Fruit fly (Drosophila melanogaster) whole organism, prepupa: Measurements from ENCODE around the gene Obp8a.

ENCODE experiments used
- CG11762 ChIP-seq: fragments of 200-800 bp; sonication (Bioruptor generic); optimal IDR thresholded peaks from 3 replicates; lab custom pipeline; 2016; ENCODE audit warnings: missing biosample characterization, missing genetic modification characterization; ENCODE audit not compliant: insufficient read depth
- CG15336 ChIP-seq: fragments of 200-800 bp; sonication (Bioruptor generic); IDR thresholded peaks from 2 replicates; pipeline ENCODE4 v1.3.6; 2022; ENCODE audit warnings: missing biosample characterization, missing genetic modification characterization
- CG1621 ChIP-seq: fragments of 200-800 bp; sonication (Bioruptor generic); optimal IDR thresholded peaks from 3 replicates; lab custom pipeline; 2018; ENCODE audit warnings: missing biosample characterization, mild to moderate bottlenecking, missing genetic modification characterization
- CG16779 ChIP-seq: fragments of 200-800 bp; sonication (Bioruptor generic); optimal IDR thresholded peaks from 3 replicates; lab custom pipeline; 2017; ENCODE audit warnings: missing biosample characterization, mild to moderate bottlenecking, missing genetic modification characterization
- CG3032 ChIP-seq: fragments of 200-800 bp; optimal IDR thresholded peaks from 2 replicates; lab custom pipeline; 2019; ENCODE audit warnings: missing biosample characterization, mild to moderate bottlenecking, missing genetic modification characterization, moderate library complexity
- CG31627 ChIP-seq: fragments of 200-800 bp; sonication (Bioruptor generic); optimal IDR thresholded peaks from 3 replicates; lab custom pipeline; 2016; ENCODE audit warnings: missing biosample characterization, missing genetic modification characterization
- CG3919 ChIP-seq: fragments of 200-800 bp; sonication (Bioruptor generic); optimal IDR thresholded peaks from 3 replicates; lab custom pipeline; 2016; ENCODE audit warnings: missing biosample characterization, missing genetic modification characterization
- CG4318 ChIP-seq: fragments of 200-800 bp; sonication (Bioruptor generic); optimal IDR thresholded peaks from 3 replicates; lab custom pipeline; 2017; ENCODE audit warnings: missing biosample characterization, mild to moderate bottlenecking, missing genetic modification characterization
- CG6163 ChIP-seq: fragments of 200-800 bp; sonication (Bioruptor generic); IDR thresholded peaks from 3 replicates; pipeline ENCODE4 v1.3.6; 2022; ENCODE audit warnings: missing biosample characterization, missing genetic modification characterization
- CG6276 ChIP-seq: fragments of 200-800 bp; sonication (Bioruptor generic); optimal IDR thresholded peaks from 2 replicates; lab custom pipeline; 2017; ENCODE audit warnings: missing biosample characterization, mild to moderate bottlenecking, missing genetic modification characterization
- CG6792 ChIP-seq: fragments of 200-800 bp; sonication (Bioruptor generic); optimal IDR thresholded peaks from 3 replicates; lab custom pipeline; 2016; ENCODE audit warnings: missing biosample characterization, missing genetic modification characterization
- CG6808 ChIP-seq: fragments of 200-800 bp; sonication (Bioruptor generic); optimal IDR thresholded peaks from 3 replicates; lab custom pipeline; 2017; ENCODE audit warnings: missing biosample characterization, missing genetic modification characterization, mild to moderate bottlenecking, moderate library complexity, missing genetic modification reagents
- CG6854 ChIP-seq: fragments of 200-800 bp; sonication (Bioruptor generic); optimal IDR thresholded peaks from 2 replicates; lab custom pipeline; 2017; ENCODE audit warnings: missing biosample characterization, mild to moderate bottlenecking, missing genetic modification characterization
- CG7368 ChIP-seq: fragments of 200-800 bp; sonication (Bioruptor generic); optimal IDR thresholded peaks from 3 replicates; lab custom pipeline; 2016; ENCODE audit warnings: missing biosample characterization, missing genetic modification characterization
- CG8119 ChIP-seq: fragments of 200-800 bp; sonication (Bioruptor generic); IDR thresholded peaks from 3 replicates; pipeline ENCODE4 v1.3.6; 2022; ENCODE audit warnings: missing biosample characterization, missing genetic modification characterization
- CG8319 ChIP-seq: fragments of 200-800 bp; sonication (Bioruptor generic); optimal IDR thresholded peaks from 3 replicates; lab custom pipeline; 2016; ENCODE audit warnings: missing biosample characterization, missing genetic modification characterization
- CG8632 ChIP-seq: fragments of 200-800 bp; sonication (Bioruptor generic); optimal IDR thresholded peaks from 3 replicates; lab custom pipeline; 2016; ENCODE audit warnings: missing biosample characterization, missing genetic modification characterization
- CG9139 ChIP-seq: fragments of 200-800 bp; sonication (Bioruptor generic); optimal IDR thresholded peaks from 3 replicates; lab custom pipeline; 2017; ENCODE audit warnings: missing biosample characterization, mild to moderate bottlenecking, missing genetic modification characterization
- Eip78C ChIP-seq: fragments of 200-800 bp; sonication (Bioruptor generic); peaks from one replicate; lab custom pipeline; 2016; ENCODE audit warnings: missing biosample characterization, missing genetic modification characterization
- Ets21C ChIP-seq: fragments of 200-800 bp; sonication (Bioruptor generic); optimal IDR thresholded peaks from 3 replicates; lab custom pipeline; 2016; ENCODE audit warnings: missing biosample characterization, missing genetic modification characterization
- Ets96B ChIP-seq: fragments of 200-800 bp; optimal IDR thresholded peaks from 2 replicates; lab custom pipeline; 2019; ENCODE audit warnings: missing biosample characterization, mild to moderate bottlenecking, missing genetic modification characterization, moderate library complexity
- Hr38 ChIP-seq: sonication (Bioruptor generic); optimal IDR thresholded peaks from 2 replicates; lab custom pipeline; 2016; ENCODE audit warnings: missing biosample characterization, missing genetic modification characterization
- Hr4 ChIP-seq: fragments of 200-800 bp; sonication (Bioruptor generic); optimal IDR thresholded peaks from 3 replicates; lab custom pipeline; 2016; ENCODE audit warnings: missing biosample characterization, missing genetic modification characterization
- Lpt ChIP-seq: fragments of 200-800 bp; sonication (Bioruptor generic); optimal IDR thresholded peaks from 3 replicates; lab custom pipeline; 2016; ENCODE audit warnings: missing biosample characterization, missing genetic modification characterization
- Met ChIP-seq: fragments of 200-800 bp; sonication (Bioruptor generic); optimal IDR thresholded peaks from 3 replicates; lab custom pipeline; 2016; ENCODE audit warnings: missing biosample characterization, missing genetic modification characterization
- OdsH ChIP-seq: fragments of 200-800 bp; sonication (Bioruptor generic); optimal IDR thresholded peaks from 3 replicates; lab custom pipeline; 2016; ENCODE audit warnings: missing biosample characterization, missing genetic modification characterization
- Sox102F ChIP-seq: fragments of 200-800 bp; sonication (Bioruptor generic); optimal IDR thresholded peaks from 2 replicates; lab custom pipeline; 2016; ENCODE audit warnings: missing biosample characterization, mild to moderate bottlenecking, missing genetic modification characterization
- Sox14 ChIP-seq: fragments of 200-800 bp; sonication (Bioruptor generic); optimal IDR thresholded peaks from 3 replicates; lab custom pipeline; 2016; ENCODE audit warnings: missing biosample characterization, missing genetic modification characterization
- achi ChIP-seq: fragments of 200-800 bp; sonication (Bioruptor generic); optimal IDR thresholded peaks from 3 replicates; lab custom pipeline; 2016; ENCODE audit warnings: missing biosample characterization, missing genetic modification characterization
- cyc ChIP-seq: fragments of 200-800 bp; sonication (Bioruptor generic); optimal IDR thresholded peaks from 3 replicates; lab custom pipeline; 2016; ENCODE audit warnings: missing biosample characterization, missing genetic modification characterization
- dac ChIP-seq: fragments of 200-800 bp; sonication (Bioruptor generic); optimal IDR thresholded peaks from 2 replicates; lab custom pipeline; 2017; ENCODE audit warnings: missing biosample characterization, mild to moderate bottlenecking, missing genetic modification characterization
- dsx ChIP-seq: fragments of 200-800 bp; optimal IDR thresholded peaks from 3 replicates; lab custom pipeline; 2019; ENCODE audit warnings: missing biosample characterization, mild to moderate bottlenecking, missing genetic modification characterization, moderate library complexity; ENCODE audit not compliant: poor library complexity, severe bottlenecking
- eg ChIP-seq: fragments of 200-800 bp; sonication (Bioruptor generic); IDR thresholded peaks from 3 replicates; pipeline ENCODE4 v1.3.6; 2022; ENCODE audit warnings: missing biosample characterization, missing genetic modification characterization
- esn ChIP-seq: fragments of 200-800 bp; sonication (Bioruptor generic); optimal IDR thresholded peaks from 2 replicates; lab custom pipeline; 2016; ENCODE audit warnings: missing biosample characterization, mild to moderate bottlenecking, missing genetic modification characterization, moderate library complexity
- fd59A ChIP-seq: fragments of 200-800 bp; sonication (Bioruptor generic); optimal IDR thresholded peaks from 2 replicates; lab custom pipeline; 2017; ENCODE audit warnings: missing biosample characterization, mild to moderate bottlenecking, missing genetic modification characterization, missing genetic modification reagents
- fd85E ChIP-seq: fragments of 200-800 bp; sonication (Bioruptor generic); optimal IDR thresholded peaks from 3 replicates; lab custom pipeline; 2016; ENCODE audit warnings: missing biosample characterization, missing genetic modification characterization
- fkh ChIP-seq: fragments of 200-800 bp; sonication (Bioruptor generic); optimal IDR thresholded peaks from 3 replicates; lab custom pipeline; 2017; ENCODE audit warnings: missing biosample characterization, mild to moderate bottlenecking, missing genetic modification characterization, moderate library complexity
- lz ChIP-seq: fragments of 200-800 bp; sonication (Bioruptor generic); optimal IDR thresholded peaks from 3 replicates; lab custom pipeline; 2016; ENCODE audit warnings: missing biosample characterization, missing genetic modification characterization
- net ChIP-seq: fragments of 200-800 bp; sonication (Bioruptor generic); optimal IDR thresholded peaks from 3 replicates; lab custom pipeline; 2016; ENCODE audit warnings: missing biosample characterization, missing genetic modification characterization
- pdm3 ChIP-seq: fragments of 200-800 bp; sonication (Bioruptor generic); optimal IDR thresholded peaks from 3 replicates; lab custom pipeline; 2016; ENCODE audit warnings: missing biosample characterization, missing genetic modification characterization
- ss ChIP-seq, 2 experiments: fragments of 200-800 bp; sonication (Bioruptor generic); optimal IDR thresholded peaks; 2 replicates in 1 of 2; 3 replicates in 1 of 2; lab custom pipeline; 2017 to 2018; ENCODE audit warnings: mild to moderate bottlenecking in 2 of 2, missing biosample characterization in 2 of 2, missing genetic modification characterization in 2 of 2, moderate library complexity in 1 of 2
- svp ChIP-seq: fragments of 200-800 bp; sonication (Bioruptor generic); peaks from one replicate; lab custom pipeline; 2016; ENCODE audit warnings: missing biosample characterization, missing genetic modification characterization
- topi ChIP-seq: fragments of 200-800 bp; sonication (Bioruptor generic); optimal IDR thresholded peaks from 3 replicates; lab custom pipeline; 2016; ENCODE audit warnings: missing biosample characterization, missing genetic modification characterization
- vri ChIP-seq: fragments of 200-800 bp; sonication (Bioruptor generic); optimal IDR thresholded peaks from 3 replicates; lab custom pipeline; 2016; ENCODE audit warnings: missing biosample characterization, mild to moderate bottlenecking, missing genetic modification characterization

Obp8a gene

DNA sequence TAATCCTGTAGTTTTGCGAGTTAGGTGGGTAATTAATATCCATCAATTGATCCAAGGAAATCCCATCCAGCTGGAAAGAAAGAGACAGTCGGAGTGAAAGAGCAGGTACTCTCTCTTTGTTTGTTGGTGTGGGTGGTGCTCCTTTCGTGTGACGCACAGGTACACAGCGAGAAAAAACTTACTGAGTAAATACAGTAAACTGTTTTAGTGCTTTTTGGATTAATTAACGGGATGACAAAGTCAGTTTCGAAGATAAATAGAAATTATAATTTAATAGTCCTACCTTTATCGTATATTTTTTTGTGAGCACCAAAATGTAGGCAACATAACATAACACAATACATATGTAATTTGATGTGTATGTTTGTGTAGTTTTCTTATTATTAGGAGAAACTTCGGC is 33.4 kb downstream of the Obp8a start (continued):
- TF ChIP-seq CG3032 (tag; lab: Kevin White, UChicago), result peak; percentile 24
- TF ChIP-seq Ets96B (tag; lab: Kevin White, UChicago), result peak; percentile 61
- TF ChIP-seq CG1621 (tag; lab: Kevin White, UChicago), result no peak
- TF ChIP-seq CG7368, result no peak
- TF ChIP-seq CG15336 (GFP tag; lab: Robert Waterston, UW), result peak; percentile 61; the same call in 1 of the 2 replicates
- TF ChIP-seq CG31627 (GFP tag; lab: Kevin White, UChicago), result peak; percentile 13
- peak; percentile 2 for TF ChIP-seq CG11762 (GFP tag; lab: Kevin White, UChicago)
- no peak for TF ChIP-seq CG8319

DNA sequence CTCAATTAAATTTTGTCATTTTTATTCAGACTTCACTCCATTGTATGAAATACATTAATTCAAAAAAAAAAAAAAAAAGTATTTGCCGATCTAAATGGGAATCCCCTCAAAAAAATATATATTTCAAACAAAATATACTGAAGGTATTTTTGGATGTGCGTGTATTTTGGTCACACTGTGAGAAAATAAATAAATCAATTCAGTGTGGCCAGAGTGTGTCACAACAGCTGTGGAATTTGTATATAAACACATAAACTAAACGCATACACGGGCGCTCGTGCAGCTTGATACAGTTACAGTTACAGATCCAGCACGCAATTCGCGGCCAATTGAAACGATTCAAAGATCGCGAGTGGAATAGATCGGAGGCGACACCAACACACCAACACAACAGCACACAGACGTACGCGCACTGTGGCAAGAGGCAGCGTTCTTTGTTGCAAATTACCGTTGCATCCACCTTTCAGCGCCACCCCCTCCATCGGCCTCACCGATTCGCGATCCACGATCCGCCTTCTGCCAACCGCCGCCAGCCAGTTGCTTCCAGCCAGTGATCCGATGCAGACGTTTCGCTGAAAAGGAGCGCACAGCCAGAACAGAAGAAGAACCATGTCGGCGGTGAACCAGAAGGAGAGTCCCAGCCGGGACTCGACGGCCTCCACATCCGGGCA is 35.6 kb downstream of the Obp8a start, which contains the start of gene CG17754:
TSS of gene CG17754 (plus strand) at position 260 of the 671 bp plus-strand sequence.
- TF ChIP-seq CG9139 (GFP tag; lab: Kevin White, UChicago) (peak; percentile 26), Eip78C (no peak), pdm3 (GFP tag; lab: Kevin White, UChicago) (no peak), Sox14 (peak; percentile 54), achi (peak; percentile 6), CG15336 (GFP tag; lab: Robert Waterston, UW) (peak; percentile 37; the same call in 1 of the 2 replicates), CG6808 (GFP tag; lab: Kevin White, UChicago) (no peak), net (GFP tag; lab: Kevin White, UChicago) (peak; percentile 14), eg (GFP tag; lab: Robert Waterston, UW) (peak; percentile 57; the same call in 2 of the 3 replicates), fkh (GFP tag; lab: Kevin White, UChicago) (peak; percentile 78), ss (GFP tag; optimal IDR thresholded peaks at IDR 0.05; lab: Kevin White, UChicago) (peak; percentile 31 to 62), esn (GFP tag; lab: Kevin White, UChicago) (peak; percentile 5), CG3919 (GFP tag; lab: Kevin White, UChicago) (peak; percentile 56), dac (GFP tag; lab: Kevin White, UChicago) (no peak), Hr4 (GFP tag; lab: Kevin White, UChicago) (no peak), dsx (GFP tag; lab: Kevin White, UChicago) (peak; percentile 87), vri (GFP tag; lab: Kevin White, UChicago) (peak; percentile 3), Sox102F (GFP tag; lab: Kevin White, UChicago) (peak; percentile 33), CG6854 (GFP tag; lab: Kevin White, UChicago) (peak; percentile 43), Lpt (GFP tag; lab: Kevin White, UChicago) (no peak), Ets21C (no peak), topi (peak; percentile 20), CG6163 (GFP tag; lab: Robert Waterston, UW) (peak; percentile 56; the same call in 1 of the 3 replicates), CG6276 (no peak), cyc (no peak), Met (peak; percentile 38), lz (peak; percentile 31), svp (GFP tag; lab: Kevin White, UChicago) (peak; percentile 49)

DNA sequence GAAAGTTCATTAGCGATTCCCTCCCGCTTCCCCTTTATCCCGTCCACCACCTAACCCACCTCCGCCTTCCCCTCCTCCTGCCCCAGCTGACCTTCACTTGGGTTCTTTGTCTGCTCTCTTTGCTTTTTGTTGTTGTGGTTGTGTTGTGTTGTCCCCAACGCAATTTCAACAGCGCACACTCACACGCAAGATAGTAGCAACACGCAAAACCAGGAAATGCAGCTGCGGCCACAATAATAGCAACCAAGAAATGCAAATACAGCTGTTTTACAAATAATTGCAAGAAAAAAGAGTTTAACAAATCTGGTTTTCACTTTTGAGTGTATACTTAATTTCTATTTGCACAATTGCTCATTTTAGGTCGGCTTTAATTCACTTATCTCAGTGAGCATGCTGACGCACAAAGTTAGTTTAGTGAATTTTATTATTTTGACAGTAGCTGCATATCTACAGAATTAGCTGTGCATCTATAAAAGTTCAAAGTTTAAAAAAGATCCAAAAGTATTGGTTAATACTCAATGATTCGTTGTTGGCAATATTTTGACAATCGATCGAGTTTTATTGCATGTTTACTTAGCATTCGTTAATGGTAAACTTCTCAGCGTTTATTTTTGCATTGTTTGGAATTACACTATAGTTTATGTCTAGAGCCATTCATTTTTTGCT is 36.7 kb downstream of the Obp8a start:
- TF ChIP-seq Hr38 (GFP tag; lab: Kevin White, UChicago) (no peak), fd59A (GFP tag; lab: Kevin White, UChicago) (peak; percentile 47), CG8119 (GFP tag; lab: Robert Waterston, UW) (peak; percentile 30; the same call in 2 of the 3 replicates), CG4318 (GFP tag; lab: Kevin White, UChicago) (peak; percentile 52), CG6792 (GFP tag; lab: Kevin White, UChicago) (peak; percentile 44), Eip78C (peak; percentile 88), fd85E (peak; percentile 19), CG8632 (GFP tag; lab: Kevin White, UChicago) (peak; percentile 56), Ets96B (tag; lab: Kevin White, UChicago) (peak; percentile 51), CG8319 (peak; percentile 20), svp (GFP tag; lab: Kevin White, UChicago) (peak; percentile 88), Sox14 (peak; percentile 92), dac (GFP tag; lab: Kevin White, UChicago) (peak; percentile 17), topi (peak; percentile 72), CG16779 (tag; lab: Kevin White, UChicago) (peak; percentile 22), net (GFP tag; lab: Kevin White, UChicago) (peak; percentile 53), achi (peak; percentile 51), CG1621 (tag; lab: Kevin White, UChicago) (peak; percentile 56), OdsH (GFP tag; lab: Kevin White, UChicago) (peak; percentile 63), pdm3 (GFP tag; lab: Kevin White, UChicago) (peak; percentile 73), Ets21C (peak; percentile 39), CG7368 (peak; percentile 65), cyc (peak; percentile 73), CG6808 (GFP tag; lab: Kevin White, UChicago) (peak; percentile 54), Sox102F (GFP tag; lab: Kevin White, UChicago) (peak; percentile 72)
